Worm (Caenorhabditis elegans): ENCODE measurements around the gene F36A4.2.

The F36A4.2 gene

DNA sequence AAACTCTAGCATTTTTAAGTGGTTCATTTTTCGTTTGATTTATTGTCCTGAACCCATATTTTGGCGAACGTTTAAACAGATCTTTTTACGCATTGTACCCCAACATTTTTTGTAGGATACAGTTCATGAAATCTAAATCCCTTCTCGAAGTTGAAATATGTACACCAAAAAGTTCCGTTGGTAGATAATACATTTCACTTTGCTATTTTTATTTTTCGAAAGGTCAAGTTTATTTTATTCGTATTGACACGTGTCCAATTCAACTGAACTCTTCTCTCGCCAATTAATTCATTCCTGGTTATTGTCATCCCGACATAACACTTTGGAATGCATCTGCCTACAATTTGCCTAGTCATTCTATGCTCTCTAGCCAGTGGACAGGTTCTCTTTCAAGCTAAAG is at the start of gene F36A4.2:
Gene F36A4.2 (plus strand): TSS at position 301 of the 400 bp plus-strand sequence.
- no peak for TF ChIP-seq unc-62 (GFP tag; optimal IDR thresholded peaks at IDR 0.05)

DNA sequence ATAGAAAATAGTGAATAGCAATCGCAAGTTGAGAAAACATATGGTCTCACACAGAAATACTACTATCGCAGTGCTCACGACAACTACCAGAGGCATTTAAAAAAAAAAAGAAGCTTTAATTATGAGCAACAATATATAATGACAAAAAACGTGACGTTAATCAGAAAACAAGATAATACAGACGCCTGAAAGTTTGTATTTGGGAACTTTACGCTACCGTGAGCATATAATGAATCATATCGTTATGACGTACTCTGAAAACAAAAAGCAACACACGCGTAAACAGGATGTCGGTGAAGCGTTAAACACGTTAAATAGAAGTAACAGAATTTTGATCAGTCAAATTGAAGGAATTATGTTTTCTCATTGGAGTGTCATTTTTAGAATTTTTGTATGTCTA is 45.2 kb upstream of the F36A4.2 start, which contains the start of gene srbc-71:
Gene srbc-71 (minus strand): TSS at position 101 of the 400 bp plus-strand sequence.
- TF ChIP-seq unc-62 (GFP tag; optimal IDR thresholded peaks at IDR 0.05): no peak

DNA sequence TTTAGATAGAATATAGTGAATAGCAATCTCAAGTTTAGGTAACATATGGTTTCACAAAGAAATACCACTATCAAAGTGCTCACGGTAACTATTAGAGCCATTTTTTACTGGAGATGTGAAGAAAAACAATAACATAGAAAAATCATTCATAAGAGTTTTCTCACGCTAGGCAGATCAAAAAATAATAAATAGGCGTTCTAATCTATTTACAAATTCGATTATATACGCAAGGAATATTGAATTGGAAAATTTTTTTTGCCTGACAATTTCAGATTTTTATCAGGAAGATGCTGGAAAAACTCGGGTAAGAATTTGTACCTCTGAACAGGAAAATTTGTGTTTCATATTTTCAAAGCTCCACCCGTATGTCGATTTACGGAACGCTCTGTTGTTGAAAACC is 43.1 kb upstream of the F36A4.2 start, which contains the start of gene srbc-70:
Gene srbc-70 (minus strand): TSS at position 101 of the 400 bp plus-strand sequence.
- no peak for TF ChIP-seq unc-62 (GFP tag; optimal IDR thresholded peaks at IDR 0.05)

DNA sequence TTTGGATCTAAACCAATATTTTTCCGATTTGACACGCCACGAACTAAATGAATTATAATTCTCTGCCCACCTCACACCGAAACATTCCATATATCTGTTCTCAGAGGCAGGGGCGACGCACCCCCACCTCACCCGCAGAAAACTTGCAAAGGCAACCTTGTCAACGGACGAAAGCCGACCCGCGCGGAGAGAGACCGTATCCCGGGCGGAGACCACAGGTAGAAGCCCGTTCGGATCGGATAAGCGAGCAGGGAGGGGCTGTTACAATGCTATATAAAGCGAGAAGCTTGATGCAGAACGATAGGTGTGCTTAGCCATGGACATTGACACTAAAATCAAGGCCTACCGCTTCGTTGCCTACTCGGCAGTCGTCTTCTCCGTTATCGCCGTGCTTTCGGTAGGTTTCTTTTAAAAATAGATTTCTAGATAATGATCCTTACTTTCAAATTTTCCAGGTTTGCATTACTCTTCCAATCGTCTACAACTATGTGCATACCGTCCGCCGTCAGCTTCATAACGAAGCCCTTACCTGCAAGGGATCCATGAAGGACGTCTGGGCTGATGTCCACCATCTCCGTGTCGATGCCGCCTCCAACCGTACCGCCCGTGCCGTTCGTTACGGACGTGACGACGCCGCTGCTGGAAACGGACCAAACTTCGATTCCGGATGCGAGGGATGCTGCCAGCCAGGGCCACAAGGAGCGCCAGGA is 35.6 kb upstream of the F36A4.2 start, which contains the start of the genes zipt-2.2 and dpy-13:
Gene zipt-2.2 (minus strand): TSS at position 51 of the 710 bp plus-strand sequence.
Gene dpy-13 (plus strand): TSS at position 300 of the 710 bp plus-strand sequence.
- TF ChIP-seq unc-62 (GFP tag; optimal IDR thresholded peaks at IDR 0.05): no peak

DNA sequence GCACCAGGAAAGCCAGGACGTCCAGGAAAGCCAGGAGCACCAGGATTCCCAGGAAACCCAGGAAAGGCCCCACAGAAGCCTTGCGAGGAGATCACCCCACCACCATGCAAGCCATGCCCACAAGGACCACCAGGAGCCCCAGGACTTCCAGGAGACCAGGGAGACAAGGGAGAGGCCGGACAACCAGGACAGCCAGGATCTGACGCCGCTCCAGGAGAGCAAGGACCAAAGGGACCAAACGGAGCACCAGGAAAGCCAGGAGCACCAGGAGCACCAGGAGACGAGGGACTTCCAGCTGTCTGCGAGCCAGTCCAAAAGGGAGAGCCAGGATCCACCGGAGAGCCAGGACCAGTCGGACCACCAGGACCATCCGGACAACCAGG is 35.0 kb upstream of the F36A4.2 start:
- no peak for TF ChIP-seq unc-62 (GFP tag; optimal IDR thresholded peaks at IDR 0.05)

DNA sequence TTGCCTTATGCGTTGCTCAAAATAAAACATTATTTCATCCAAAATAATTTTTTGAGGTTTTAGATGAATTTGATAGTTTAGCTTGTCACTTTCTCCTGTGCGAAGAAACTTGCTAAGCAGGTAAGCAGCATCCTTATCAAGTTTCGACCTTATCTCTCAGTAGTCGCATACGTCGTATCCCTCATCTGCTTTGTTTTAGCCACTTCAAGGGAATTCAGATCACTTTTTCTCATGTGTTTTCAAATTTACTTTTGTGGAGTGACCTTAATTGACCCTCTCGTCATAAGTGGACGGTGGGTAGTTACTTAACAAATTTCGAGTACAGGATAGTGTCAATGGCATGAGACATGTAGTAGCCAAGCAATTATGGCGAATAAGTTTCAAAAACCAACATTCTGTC is 34.4 kb upstream of the F36A4.2 start:
- TF ChIP-seq unc-62 (GFP tag; optimal IDR thresholded peaks at IDR 0.05): no peak

DNA sequence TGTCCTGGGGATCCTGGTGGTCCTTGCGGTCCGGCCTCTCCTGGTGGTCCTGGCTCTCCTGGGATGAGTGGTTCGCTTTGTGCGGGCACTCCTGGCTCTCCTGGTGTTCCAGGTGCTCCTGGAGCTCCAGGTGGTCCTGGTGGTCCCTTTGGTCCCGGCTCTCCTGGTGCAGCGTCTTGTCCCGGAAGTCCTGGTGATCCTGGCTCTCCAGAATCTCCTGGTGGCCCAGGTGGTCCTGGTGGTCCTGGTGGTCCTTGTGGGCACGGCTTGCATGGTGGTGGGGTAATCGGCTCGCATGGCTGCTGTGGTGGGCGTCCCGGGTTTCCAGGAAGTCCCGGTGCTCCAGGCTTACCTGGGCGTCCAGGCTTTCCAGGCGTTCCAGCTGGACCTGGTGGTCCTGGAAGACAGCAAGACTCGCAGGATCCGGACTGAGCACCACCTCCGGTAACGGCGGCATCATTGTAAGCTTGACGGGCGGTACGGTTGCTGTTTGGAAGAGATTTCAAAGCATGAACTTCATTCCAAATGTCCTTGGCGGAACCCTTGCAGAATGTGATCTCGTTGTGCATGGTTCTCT is 27.1 kb upstream of the F36A4.2 start:
- TF ChIP-seq unc-62 (GFP tag; optimal IDR thresholded peaks at IDR 0.05): no peak

DNA sequence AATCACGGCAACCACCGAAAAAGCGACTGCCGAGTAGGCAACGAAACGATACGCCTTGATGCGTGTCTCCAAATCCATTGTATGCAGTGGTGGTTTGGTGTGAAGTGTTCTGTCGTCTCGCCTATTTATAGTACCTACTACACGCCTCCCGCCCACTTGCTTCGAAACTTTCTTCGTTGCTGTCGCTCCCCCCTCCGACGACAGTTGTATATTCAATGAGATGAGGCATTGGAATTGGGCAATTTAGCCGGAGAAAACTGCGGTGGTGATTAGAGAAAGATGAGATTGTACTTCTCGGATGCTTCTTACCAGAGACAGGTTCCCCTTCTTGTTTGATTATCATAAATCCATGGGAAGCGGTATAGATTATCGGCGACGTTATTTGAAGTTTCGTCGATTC is 26.5 kb upstream of the F36A4.2 start, which contains the start of gene col-34:
Gene col-34 (minus strand): TSS at position 101 of the 400 bp plus-strand sequence.
- no peak for TF ChIP-seq unc-62 (GFP tag; optimal IDR thresholded peaks at IDR 0.05)

DNA sequence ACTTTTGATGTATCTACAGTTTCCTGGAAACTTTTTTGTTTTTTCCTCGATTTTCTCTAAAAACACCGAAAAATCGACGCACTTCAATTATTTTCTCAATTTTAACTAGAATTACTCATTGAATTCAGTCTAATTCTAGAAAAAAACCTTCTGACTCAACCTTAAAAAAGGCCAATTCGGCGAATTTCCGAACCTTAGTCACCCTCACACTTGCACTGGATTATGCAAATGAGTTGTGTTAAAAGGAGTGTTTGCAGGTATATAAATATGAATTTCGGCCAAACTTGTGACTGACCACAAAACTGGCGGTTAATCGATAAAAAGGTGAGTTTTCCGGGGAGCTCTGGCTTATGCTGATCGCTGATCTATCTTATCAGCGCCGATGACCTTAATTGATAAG is 24.5 kb upstream of the F36A4.2 start, which contains the start of gene ttr-20:
Gene ttr-20 (plus strand): TSS at position 301 of the 400 bp plus-strand sequence.
- TF ChIP-seq unc-62 (GFP tag; optimal IDR thresholded peaks at IDR 0.05): no peak

DNA sequence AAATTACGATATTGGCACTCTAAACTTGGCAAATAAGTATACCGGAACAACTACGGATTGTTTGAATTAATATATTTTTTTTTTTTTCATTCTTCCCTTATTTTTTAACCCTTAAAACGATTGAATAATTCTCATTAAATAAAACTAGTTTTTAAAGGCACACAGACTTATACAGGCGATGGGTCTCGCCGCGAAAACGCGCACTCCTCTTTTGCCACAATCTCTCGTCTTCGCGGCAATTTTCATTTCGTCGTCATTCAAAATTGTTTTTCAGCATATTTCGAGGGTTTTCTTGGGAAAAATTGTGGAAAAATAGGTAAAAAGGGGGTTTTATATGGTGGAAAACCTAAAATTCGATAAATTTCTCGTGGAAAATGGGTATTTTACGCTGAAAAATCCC is 23.7 kb upstream of the F36A4.2 start:
- TF ChIP-seq unc-62 (GFP tag; optimal IDR thresholded peaks at IDR 0.05): no peak

DNA sequence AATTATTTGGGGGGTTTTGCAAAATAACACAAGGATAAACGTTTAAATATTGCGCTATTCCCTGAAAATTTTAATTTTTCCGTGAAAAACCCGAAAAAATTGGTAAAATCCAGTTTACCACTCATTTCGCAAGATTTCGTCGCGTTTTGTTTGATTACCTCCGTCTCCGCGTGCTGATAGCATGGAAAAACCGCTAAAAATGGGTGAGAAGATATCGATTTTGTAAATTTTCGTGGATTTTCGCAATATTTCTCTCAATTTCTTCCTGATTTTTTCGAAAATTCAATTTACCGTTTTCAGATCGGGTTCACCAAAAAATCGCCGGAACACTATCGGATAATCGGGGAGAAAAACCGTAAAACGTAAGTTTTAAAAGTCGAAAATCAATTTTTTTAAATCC is 23.3 kb upstream of the F36A4.2 start, which contains the start of gene ama-1:
Gene ama-1 (plus strand): TSS at position 301 of the 400 bp plus-strand sequence.
- no peak for TF ChIP-seq unc-62 (GFP tag; optimal IDR thresholded peaks at IDR 0.05)

DNA sequence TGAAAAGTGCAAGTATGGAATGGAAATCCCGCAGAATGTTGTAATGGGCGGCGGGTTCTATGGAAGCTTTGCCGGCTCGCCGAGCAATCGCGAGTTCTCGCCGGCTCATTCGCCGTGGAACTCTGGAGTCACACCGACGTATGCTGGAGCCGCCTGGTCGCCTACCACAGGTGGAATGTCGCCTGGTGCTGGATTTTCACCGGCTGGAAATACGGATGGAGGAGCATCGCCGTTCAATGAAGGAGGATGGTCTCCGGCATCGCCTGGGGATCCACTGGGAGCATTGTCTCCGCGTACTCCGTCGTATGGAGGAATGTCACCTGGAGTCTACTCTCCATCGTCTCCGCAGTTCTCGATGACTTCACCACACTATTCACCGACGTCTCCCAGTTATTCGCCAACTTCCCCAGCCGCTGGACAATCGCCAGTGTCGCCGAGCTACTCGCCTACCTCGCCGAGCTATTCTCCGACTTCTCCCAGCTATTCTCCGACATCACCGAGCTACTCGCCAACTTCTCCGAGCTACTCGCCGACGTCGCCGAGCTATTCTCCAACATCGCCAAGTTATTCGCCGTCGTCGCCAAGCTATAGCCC is 15.9 kb upstream of the F36A4.2 start:
- no peak for TF ChIP-seq unc-62 (GFP tag; optimal IDR thresholded peaks at IDR 0.05)

DNA sequence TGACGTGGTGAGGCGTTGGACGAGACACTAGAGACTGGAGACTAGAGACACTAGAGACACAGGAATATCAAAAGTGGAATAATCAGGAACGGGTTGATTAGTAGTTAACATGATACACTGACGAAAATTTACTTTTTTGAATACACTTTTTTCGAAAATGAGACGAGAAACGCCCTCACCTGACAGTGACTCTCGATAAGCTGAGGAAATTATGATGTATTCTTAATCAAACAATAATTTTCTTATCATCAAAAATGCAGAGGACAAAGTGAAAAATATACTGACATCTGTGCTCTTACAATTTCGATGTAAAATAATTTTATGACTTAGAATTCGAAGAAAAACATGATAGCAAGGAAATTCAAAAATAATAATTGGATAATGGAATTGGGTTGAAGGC is 11.6 kb upstream of the F36A4.2 start:
- TF ChIP-seq unc-62 (GFP tag; optimal IDR thresholded peaks at IDR 0.05): no peak

DNA sequence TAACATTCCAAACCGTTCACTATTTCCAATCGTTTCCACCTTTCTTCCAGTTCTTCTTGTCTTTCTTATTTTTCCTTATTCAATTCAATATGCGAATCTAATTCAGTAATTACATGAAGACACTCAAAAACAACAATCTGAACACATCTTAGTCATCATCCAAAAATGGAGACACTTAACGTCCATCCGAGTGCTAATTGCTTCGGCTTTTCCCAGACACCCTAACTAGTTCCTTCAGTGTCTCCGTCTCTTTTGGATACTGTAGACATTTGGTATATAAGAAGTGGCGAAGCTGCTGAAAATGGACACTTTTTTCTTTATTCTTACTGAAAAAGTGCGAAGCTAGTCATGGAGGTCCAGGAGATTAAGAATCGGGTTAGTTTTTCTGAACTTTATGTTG is 8.0 kb upstream of the F36A4.2 start, which contains the start of gene col-33:
Gene col-33 (plus strand): TSS at position 301 of the 400 bp plus-strand sequence.
- TF ChIP-seq unc-62 (GFP tag; optimal IDR thresholded peaks at IDR 0.05): no peak

DNA sequence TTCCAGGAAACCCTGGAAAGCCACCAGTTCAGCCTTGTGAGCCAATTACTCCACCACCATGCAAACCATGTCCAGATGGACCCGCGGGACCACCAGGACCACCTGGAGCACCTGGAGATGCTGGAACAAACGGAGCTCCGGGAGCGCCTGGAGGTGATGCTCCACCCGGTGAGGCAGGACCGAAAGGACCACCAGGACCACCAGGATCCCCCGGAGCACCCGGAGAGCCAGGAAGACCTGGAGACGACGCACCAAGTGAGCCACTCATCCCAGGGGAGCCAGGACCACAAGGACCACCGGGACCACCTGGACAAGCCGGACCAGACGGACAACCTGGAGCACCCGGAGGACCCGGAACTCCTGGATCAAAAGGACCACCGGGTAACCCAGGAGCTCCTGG is 6.4 kb upstream of the F36A4.2 start:
- no peak for TF ChIP-seq unc-62 (GFP tag; optimal IDR thresholded peaks at IDR 0.05)

DNA sequence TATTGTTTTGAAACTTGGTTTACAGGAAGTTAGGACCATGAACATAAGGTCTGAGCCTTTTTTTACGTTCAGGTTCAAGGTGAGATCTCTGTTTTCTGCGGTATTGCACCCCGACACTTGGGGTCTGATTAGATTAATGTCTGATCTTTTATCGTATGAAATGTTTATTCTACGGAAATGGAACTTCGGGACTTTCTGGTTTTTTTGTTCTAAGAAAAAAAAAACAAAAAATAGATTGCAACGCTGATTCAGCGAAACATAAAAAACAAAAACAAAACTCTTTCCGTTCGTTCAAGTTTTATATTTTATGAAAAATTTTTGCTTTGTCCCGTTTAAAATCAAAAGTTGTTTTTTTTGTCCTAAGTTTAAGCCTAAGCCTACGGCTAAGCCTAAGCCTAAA is 5.8 kb upstream of the F36A4.2 start, which contains the start of gene F36A4.5:
Gene F36A4.5 (plus strand): TSS at position 301 of the 400 bp plus-strand sequence.
- no peak for TF ChIP-seq unc-62 (GFP tag; optimal IDR thresholded peaks at IDR 0.05)

Data from whole organism, dauer.